Worm (Caenorhabditis elegans): Measurements from ENCODE around the gene C04A11.2.
A peak's percentile ranks its signal among the peaks of the same experiment; 100 is the strongest.

Gene C04A11.2

DNA sequence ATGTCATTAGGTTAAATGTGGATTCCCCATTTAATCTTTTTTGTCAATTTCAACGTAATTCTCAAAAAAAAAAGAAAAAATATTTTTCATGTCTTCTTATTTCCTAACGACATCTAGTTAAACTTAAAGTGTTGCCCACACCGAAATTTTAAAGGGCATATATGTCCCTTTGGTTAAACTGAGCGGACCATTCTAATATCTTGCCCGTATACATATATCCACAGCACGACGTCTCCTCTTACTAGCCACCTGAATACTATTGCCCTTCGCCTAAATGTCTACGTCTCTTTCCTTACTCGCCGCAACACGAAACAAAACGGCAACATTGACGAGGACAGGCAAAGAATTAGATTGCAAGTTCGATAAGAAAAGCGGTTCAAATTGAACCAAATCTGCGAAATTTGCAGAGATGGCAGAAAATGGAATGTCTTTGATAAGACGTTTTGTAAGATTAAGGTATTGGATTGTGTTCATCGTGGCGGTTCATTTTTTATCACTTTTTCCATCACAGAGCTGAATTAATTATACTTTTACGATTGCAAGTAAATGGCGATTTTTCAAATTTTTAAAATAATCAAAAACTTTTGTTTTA is 32.1 kb upstream of the C04A11.2 start (continued):
- no peak for TF ChIP-seq D2030.7 (GFP tag; IDR thresholded peaks at IDR 0.05)
- peak; percentile 57 for TF ChIP-seq attf-5 (GFP tag; optimal IDR thresholded peaks at IDR 0.05)
- TF ChIP-seq snpc-1.3 (tag; optimal IDR thresholded peaks at IDR 0.05; ENCODE audit: insufficient read depth), result peak; percentile 10
- TF ChIP-seq ama-1 (optimal IDR thresholded peaks at IDR 0.05), result no peak
- peak; percentile 11 to 73 for TF ChIP-seq ama-1 (GFP tag; optimal IDR thresholded peaks at IDR 0.05)
- peak; percentile 97 for TF ChIP-seq madf-10 (tag; optimal IDR thresholded peaks at IDR 0.05)
- TF ChIP-seq let-526 (GFP tag; IDR thresholded peaks at IDR 0.05), result peak; percentile 92
- TF ChIP-seq dpff-1 (tag; optimal IDR thresholded peaks at IDR 0.05), result peak; percentile 87
- TF ChIP-seq egl-18 (GFP tag; IDR thresholded peaks at IDR 0.05), result peak; percentile 98
- peak; percentile 100 for TF ChIP-seq lin-40 (tag; optimal IDR thresholded peaks at IDR 0.05)
- TF ChIP-seq ztf-22 (GFP tag; optimal IDR thresholded peaks at IDR 0.05), result peak; percentile 98
- peak in 2 of 3 experiments; percentile 88 to 98 for TF ChIP-seq lin-35 (GFP tag; optimal IDR thresholded peaks at IDR 0.05)
- no peak for TF ChIP-seq zfh-2 (GFP tag; conservative IDR thresholded peaks at IDR 0.05)
- no peak for TF ChIP-seq dpl-1 (GFP tag; optimal IDR thresholded peaks at IDR 0.05)
- TF ChIP-seq pbrm-1 (GFP tag; IDR thresholded peaks at IDR 0.05), result peak; percentile 94
- peak; percentile 97 for TF ChIP-seq Y53G8AR.9 (GFP tag; conservative IDR thresholded peaks at IDR 0.05)
- no peak for TF ChIP-seq ztf-25 (GFP tag; IDR thresholded peaks at IDR 0.05)
- TF ChIP-seq F55B11.4 (tag; optimal IDR thresholded peaks at IDR 0.05; ENCODE audit: borderline replicate concordance, insufficient read depth), result no peak
- peak; percentile 15 for TF ChIP-seq rpc-1 (optimal IDR thresholded peaks at IDR 0.05)
- TF ChIP-seq rpc-1 (tag; optimal IDR thresholded peaks at IDR 0.05), result no peak
- TF ChIP-seq snpc-1.1 (tag; optimal IDR thresholded peaks at IDR 0.05; ENCODE audit: insufficient read depth), result no peak
- TF ChIP-seq hmg-1.2 (GFP tag; IDR thresholded peaks at IDR 0.05), result peak; percentile 86
- TF ChIP-seq ztf-6 (GFP tag; IDR thresholded peaks at IDR 0.05), result peak; percentile 85
- TF ChIP-seq sptf-2 (GFP tag; optimal IDR thresholded peaks at IDR 0.05), result peak; percentile 47
- peak; percentile 99 for TF ChIP-seq F10E7.11 (tag; optimal IDR thresholded peaks at IDR 0.05)
- TF ChIP-seq aptf-3 (GFP tag; IDR thresholded peaks at IDR 0.05), result no peak
- TF ChIP-seq bed-1 (GFP tag; IDR thresholded peaks at IDR 0.05), result peak; percentile 90; the same call in 1 of the 2 replicates
- peak; percentile 94 for TF ChIP-seq T07F8.4 (tag; optimal IDR thresholded peaks at IDR 0.05)
- TF ChIP-seq T26A5.8 (tag; optimal IDR thresholded peaks at IDR 0.05), result no peak
- TF ChIP-seq mxl-1 (tag; optimal IDR thresholded peaks at IDR 0.05), result peak; percentile 86
- TF ChIP-seq F39B2.1 (GFP tag; IDR thresholded peaks at IDR 0.05), result no peak
- peak; percentile 75; the same call in 1 of the 2 replicates for TF ChIP-seq ceh-40 (GFP tag; IDR thresholded peaks at IDR 0.05)
- peak; percentile 94 for TF ChIP-seq ekl-4 (GFP tag; IDR thresholded peaks at IDR 0.05)
- TF ChIP-seq cebp-2 (GFP tag; IDR thresholded peaks at IDR 0.05), result peak; percentile 99
- TF ChIP-seq B0336.3 (GFP tag; IDR thresholded peaks at IDR 0.05), result peak; percentile 99
- TF ChIP-seq let-607 (tag; optimal IDR thresholded peaks at IDR 0.05), result peak; percentile 73 to 95
- TF ChIP-seq ceh-27 (GFP tag; optimal IDR thresholded peaks at IDR 0.05), result peak; percentile 99
- TF ChIP-seq bed-2 (GFP tag; IDR thresholded peaks at IDR 0.05), result 0 out of 2 replicates have a peak, but pooled peaks have one; percentile 60
- no peak for TF ChIP-seq lsl-1 (GFP tag; optimal IDR thresholded peaks at IDR 0.05)
- TF ChIP-seq ceh-79 (tag; optimal IDR thresholded peaks at IDR 0.05), result peak; percentile 78
- peak; percentile 98 for TF ChIP-seq C06A6.2 (GFP tag; conservative IDR thresholded peaks at IDR 0.05)
- peak; percentile 73; the same call in 1 of the 2 replicates for TF ChIP-seq Y95B8A.8 (GFP tag; IDR thresholded peaks at IDR 0.05)
- no peak for TF ChIP-seq hlh-26 (GFP tag; conservative IDR thresholded peaks at IDR 0.05)
- peak; percentile 79 for TF ChIP-seq ceh-100 (GFP tag; IDR thresholded peaks at IDR 0.05)
- TF ChIP-seq ZK185.1 (tag; optimal IDR thresholded peaks at IDR 0.05; ENCODE audit: poor library complexity, severe bottlenecking), result peak; percentile 99
- no peak for TF ChIP-seq egrh-3 (GFP tag; IDR thresholded peaks at IDR 0.05)
- TF ChIP-seq B0035.1 (tag; optimal IDR thresholded peaks at IDR 0.05), result peak; percentile 96
- TF ChIP-seq madf-6 (GFP tag; IDR thresholded peaks at IDR 0.05), result no peak
